Fruit fly (Drosophila melanogaster) whole organism, embryonic: ENCODE data around the gene CG13124.
A peak's percentile ranks its signal among the peaks of the same experiment; 100 is the strongest.

ENCODE experiments used
- Asciz ChIP-seq: fragments of 200-800 bp; sonication (Bioruptor generic); optimal IDR thresholded peaks from 2 replicates; lab custom pipeline; 2017; ENCODE audit warnings: missing biosample characterization, mild to moderate bottlenecking, missing genetic modification characterization, missing genetic modification reagents
- CG10267 ChIP-seq: fragments of 200-800 bp; sonication (Bioruptor generic); optimal IDR thresholded peaks from 2 replicates; lab custom pipeline; 2018; ENCODE audit warnings: missing biosample characterization, mild to moderate bottlenecking, missing genetic modification characterization, moderate library complexity
- CG10366 ChIP-seq: fragments of 200-800 bp; sonication (Bioruptor generic); IDR thresholded peaks from 2 replicates; pipeline ENCODE4 v1.3.6; 2022; ENCODE audit warnings: missing biosample characterization, missing genetic modification characterization
- CG10979 ChIP-seq: fragments of 200-800 bp; sonication (Bioruptor generic); optimal IDR thresholded peaks from 2 replicates; lab custom pipeline; 2018; ENCODE audit warnings: missing biosample characterization, mild to moderate bottlenecking, missing genetic modification characterization, moderate library complexity
- CG11560 ChIP-seq: fragments of 200-800 bp; sonication (Bioruptor generic); IDR thresholded peaks from 3 replicates; pipeline ENCODE4 v1.3.6; 2022; ENCODE audit warnings: missing biosample characterization, missing genetic modification characterization
- CG11723 ChIP-seq: fragments of 200-800 bp; sonication (Bioruptor generic); optimal IDR thresholded peaks from 2 replicates; lab custom pipeline; 2017; ENCODE audit warnings: missing biosample characterization, mild to moderate bottlenecking, missing genetic modification characterization
- CG12104 ChIP-seq: fragments of 200-800 bp; sonication (Bioruptor generic); optimal IDR thresholded peaks from 3 replicates; lab custom pipeline; 2016; ENCODE audit warnings: missing biosample characterization, missing genetic modification characterization
- CG12236 ChIP-seq: fragments of 200-800 bp; sonication (Bioruptor generic); optimal IDR thresholded peaks from 2 replicates; lab custom pipeline; 2016; ENCODE audit warnings: missing biosample characterization, missing genetic modification characterization
- CG12744 ChIP-seq: fragments of 200-800 bp; sonication (Bioruptor generic); optimal IDR thresholded peaks from 2 replicates; lab custom pipeline; 2016; ENCODE audit warnings: missing biosample characterization, missing genetic modification characterization
- CG13624 ChIP-seq: fragments of 200-800 bp; sonication (Bioruptor generic); optimal IDR thresholded peaks from 2 replicates; lab custom pipeline; 2016; ENCODE audit warnings: missing biosample characterization, missing genetic modification characterization
- CG16813 ChIP-seq: fragments of 200-800 bp; sonication (Bioruptor generic); IDR thresholded peaks from 3 replicates; pipeline ENCODE4 v1.3.6; 2022; ENCODE audit warnings: missing biosample characterization, missing genetic modification characterization; ENCODE audit not compliant: partially characterized antibody
- CG17361 ChIP-seq: fragments of 200-800 bp; sonication (Bioruptor generic); IDR thresholded peaks from 3 replicates; pipeline ENCODE4 v1.3.6; 2022; ENCODE audit warnings: missing biosample characterization, missing genetic modification characterization
- CG18619 ChIP-seq: fragments of 200-800 bp; sonication (Bioruptor generic); optimal IDR thresholded peaks from 3 replicates; lab custom pipeline; 2017; ENCODE audit warnings: missing biosample characterization, mild to moderate bottlenecking, missing genetic modification characterization
- CG18764 ChIP-seq: fragments of 200-800 bp; sonication (Bioruptor generic); optimal IDR thresholded peaks from 3 replicates; lab custom pipeline; 2016; ENCODE audit warnings: missing biosample characterization, missing genetic modification characterization
- CG32532 ChIP-seq: fragments of 200-800 bp; sonication (Bioruptor generic); IDR thresholded peaks from 2 replicates; pipeline ENCODE4 v1.3.6; 2022; ENCODE audit warnings: missing biosample characterization, missing genetic modification characterization
- CG3407 ChIP-seq: fragments of 200-800 bp; sonication (Bioruptor generic); optimal IDR thresholded peaks from 2 replicates; lab custom pipeline; 2018; ENCODE audit warnings: missing biosample characterization, mild to moderate bottlenecking, missing genetic modification characterization
- CG42726 ChIP-seq: fragments of 200-800 bp; sonication (Bioruptor generic); IDR thresholded peaks from 2 replicates; pipeline ENCODE4 v1.3.6; 2022; ENCODE audit warnings: missing biosample characterization, missing genetic modification characterization; ENCODE audit not compliant: partially characterized antibody
- CG4282 ChIP-seq: fragments of 200-800 bp; sonication (Bioruptor generic); optimal IDR thresholded peaks from 2 replicates; lab custom pipeline; 2016; ENCODE audit warnings: missing biosample characterization, missing genetic modification characterization
- CG4424 ChIP-seq: fragments of 200-800 bp; sonication (Bioruptor generic); optimal IDR thresholded peaks from 3 replicates; lab custom pipeline; 2016; ENCODE audit warnings: missing biosample characterization, missing genetic modification characterization
- CG6813 ChIP-seq: fragments of 200-800 bp; sonication (Bioruptor generic); optimal IDR thresholded peaks from 2 replicates; lab custom pipeline; 2017; ENCODE audit warnings: missing biosample characterization, missing genetic modification characterization, mild to moderate bottlenecking, moderate library complexity, missing genetic modification reagents
- CG9437 ChIP-seq: fragments of 200-800 bp; sonication (Bioruptor generic); optimal IDR thresholded peaks from 2 replicates; lab custom pipeline; 2018; ENCODE audit warnings: missing biosample characterization, mild to moderate bottlenecking, missing genetic modification characterization
- CkIIα-i1 ChIP-seq: fragments of 200-800 bp; sonication (Bioruptor generic); IDR thresholded peaks from 2 replicates; pipeline ENCODE4 v1.3.6; 2022; ENCODE audit warnings: missing biosample characterization, missing genetic modification characterization
- Dip2 ChIP-seq: fragments of 200-800 bp; sonication (Bioruptor generic); IDR thresholded peaks from 2 replicates; pipeline ENCODE4 v1.3.6; 2022; ENCODE audit warnings: missing biosample characterization, missing genetic modification characterization
- Fer1 ChIP-seq: fragments of 200-800 bp; sonication (Bioruptor generic); optimal IDR thresholded peaks from 2 replicates; lab custom pipeline; 2017; ENCODE audit warnings: missing biosample characterization, mild to moderate bottlenecking, missing genetic modification characterization
- H15 ChIP-seq: fragments of 200-800 bp; sonication (Bioruptor generic); IDR thresholded peaks from 3 replicates; pipeline ENCODE4 v1.3.6; 2022; ENCODE audit warnings: missing biosample characterization, missing genetic modification characterization
- MBD-R2 ChIP-seq: fragments of 200-800 bp; sonication (Bioruptor generic); IDR thresholded peaks from 2 replicates; pipeline ENCODE4 v1.3.6; 2022; ENCODE audit warnings: missing biosample characterization, missing genetic modification characterization
- NFAT ChIP-seq: fragments of 200-800 bp; sonication (Bioruptor generic); IDR thresholded peaks from 2 replicates; pipeline ENCODE4 v1.3.6; 2022; ENCODE audit warnings: missing biosample characterization, missing genetic modification characterization
- Neu2 ChIP-seq: fragments of 200-800 bp; sonication (Bioruptor generic); optimal IDR thresholded peaks from 3 replicates; lab custom pipeline; 2016; ENCODE audit warnings: missing biosample characterization, missing genetic modification characterization, borderline replicate concordance
- Opbp ChIP-seq: fragments of 200-800 bp; sonication (Bioruptor generic); IDR thresholded peaks from 3 replicates; pipeline ENCODE4 v1.3.6; 2022; ENCODE audit warnings: missing biosample characterization, missing genetic modification characterization; ENCODE audit not compliant: partially characterized antibody
- Scr ChIP-seq: fragments of 200-800 bp; sonication (Bioruptor generic); IDR thresholded peaks from 2 replicates; pipeline ENCODE4 v1.3.6; 2022; ENCODE audit warnings: missing biosample characterization, missing genetic modification characterization; ENCODE audit not compliant: partially characterized antibody
- Sin3A ChIP-seq: fragments of >200 bp; optimal IDR thresholded peaks from 2 replicates; lab custom pipeline; 2018
- Sox102F ChIP-seq: fragments of 200-800 bp; sonication (Bioruptor generic); optimal IDR thresholded peaks from 2 replicates; lab custom pipeline; 2018; ENCODE audit warnings: missing biosample characterization, mild to moderate bottlenecking, missing genetic modification characterization, moderate library complexity
- Ssrp ChIP-seq: fragments of 200-800 bp; sonication (Bioruptor generic); optimal IDR thresholded peaks from 2 replicates; lab custom pipeline; 2018; ENCODE audit warnings: missing biosample characterization, mild to moderate bottlenecking, missing genetic modification characterization, moderate library complexity
- Tbp ChIP-seq: fragments of >200 bp; optimal IDR thresholded peaks from 2 replicates; lab custom pipeline; 2018; ENCODE audit warnings: missing biosample characterization, missing genetic modification characterization
- aop ChIP-seq: fragments of 200-800 bp; sonication (Bioruptor generic); IDR thresholded peaks from 2 replicates; pipeline ENCODE4 v1.3.6; 2022; ENCODE audit warnings: missing biosample characterization, missing genetic modification characterization
- bcd ChIP-seq: fragments of 200-800 bp; sonication (Bioruptor generic); optimal IDR thresholded peaks from 2 replicates; lab custom pipeline; 2017; ENCODE audit warnings: missing biosample characterization, mild to moderate bottlenecking, missing genetic modification characterization
- cad ChIP-seq: fragments of >200 bp; optimal IDR thresholded peaks from 2 replicates; lab custom pipeline; 2017; ENCODE audit warnings: missing biosample characterization, missing genetic modification characterization
- cas ChIP-seq: fragments of 200-800 bp; sonication (Bioruptor generic); IDR thresholded peaks from 2 replicates; pipeline ENCODE4 v1.3.6; 2022; ENCODE audit warnings: missing biosample characterization, missing genetic modification characterization
- dm ChIP-seq: fragments of 200-800 bp; sonication (Bioruptor generic); optimal IDR thresholded peaks from 3 replicates; lab custom pipeline; 2016; ENCODE audit warnings: missing biosample characterization, missing genetic modification characterization
- dmrt11E ChIP-seq: fragments of 200-800 bp; sonication (Bioruptor generic); optimal IDR thresholded peaks from 3 replicates; lab custom pipeline; 2018; ENCODE audit warnings: missing biosample characterization, mild to moderate bottlenecking, missing genetic modification characterization, moderate library complexity
- fd102C ChIP-seq: fragments of 200-800 bp; sonication (Bioruptor generic); optimal IDR thresholded peaks from 2 replicates; lab custom pipeline; 2018; ENCODE audit warnings: missing biosample characterization, mild to moderate bottlenecking, missing genetic modification characterization, moderate library complexity
- fd96Cb ChIP-seq: fragments of 200-800 bp; sonication (Bioruptor generic); optimal IDR thresholded peaks from 2 replicates; lab custom pipeline; 2018; ENCODE audit warnings: missing biosample characterization, mild to moderate bottlenecking, missing genetic modification characterization, moderate library complexity
- gce ChIP-seq: fragments of 200-800 bp; sonication (Bioruptor generic); IDR thresholded peaks from 3 replicates; pipeline ENCODE4 v1.3.6; 2022; ENCODE audit warnings: missing biosample characterization, missing genetic modification characterization
- h ChIP-seq: fragments of >200 bp; optimal IDR thresholded peaks from 2 replicates; lab custom pipeline; 2017
- jing ChIP-seq: fragments of 200-800 bp; sonication (Bioruptor generic); optimal IDR thresholded peaks from 2 replicates; lab custom pipeline; 2018; ENCODE audit warnings: missing biosample characterization, mild to moderate bottlenecking, missing genetic modification characterization
- lola ChIP-seq, 3 experiments: fragments of >200 bp in 2 of 3; fragments of 200-800 bp in 1 of 3; sonication (Bioruptor generic) in 1 of 3; optimal IDR thresholded peaks; 2 replicates each; lab custom pipeline; 2017 to 2019; ENCODE audit warnings: missing biosample characterization in 3 of 3, missing genetic modification characterization in 3 of 3, mild to moderate bottlenecking in 1 of 3, moderate library complexity in 1 of 3
- lov ChIP-seq, 2 experiments: fragments of 200-800 bp in 1 of 2; fragments of >200 bp in 1 of 2; sonication (Bioruptor generic) in 1 of 2; IDR thresholded peaks in 1 of 2; optimal IDR thresholded peaks in 1 of 2; 2 replicates in 1 of 2; 3 replicates in 1 of 2; pipeline versions ENCODE4 v1.3.6 to Lab custom; 2017 to 2022; ENCODE audit warnings: missing biosample characterization in 1 of 2, missing genetic modification characterization in 1 of 2
- org-1 ChIP-seq: fragments of 200-800 bp; sonication (Bioruptor generic); optimal IDR thresholded peaks from 2 replicates; lab custom pipeline; 2017; ENCODE audit warnings: missing biosample characterization, missing genetic modification characterization
- rib ChIP-seq: fragments of 200-800 bp; sonication (Bioruptor generic); IDR thresholded peaks from 2 replicates; pipeline ENCODE4 v1.3.6; 2022; ENCODE audit warnings: missing biosample characterization, missing genetic modification characterization
- row ChIP-seq: fragments of 200-800 bp; sonication (Bioruptor generic); IDR thresholded peaks from 3 replicates; pipeline ENCODE4 v1.3.6; 2022; ENCODE audit warnings: missing biosample characterization, missing genetic modification characterization
- seq ChIP-seq: fragments of 200-800 bp; sonication (Bioruptor generic); IDR thresholded peaks from 2 replicates; pipeline ENCODE4 v1.3.6; 2022; ENCODE audit warnings: missing biosample characterization, missing genetic modification characterization
- stc ChIP-seq: fragments of 200-800 bp; sonication (Bioruptor generic); IDR thresholded peaks from 2 replicates; pipeline ENCODE4 v1.3.6; 2022; ENCODE audit warnings: missing biosample characterization, missing genetic modification characterization

The CG13124 gene

DNA sequence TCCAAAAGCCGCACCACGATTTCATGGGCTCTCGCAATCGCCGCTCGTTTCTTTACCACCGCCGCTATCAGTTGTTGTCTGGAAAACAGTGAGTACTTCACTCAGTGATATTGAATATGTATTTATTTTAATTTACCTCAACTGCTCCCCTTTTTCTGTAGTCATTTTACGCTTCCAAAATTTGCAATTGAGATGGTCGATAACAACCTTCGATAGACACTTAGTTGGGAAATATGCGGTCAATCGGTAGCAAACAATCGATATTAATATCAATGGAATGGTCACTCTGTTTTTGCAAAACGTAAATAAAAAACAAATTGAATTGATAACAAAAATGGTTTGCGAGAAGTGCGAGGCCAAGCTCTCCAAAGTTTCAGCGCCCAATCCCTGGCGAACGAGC, 17.9 kb downstream of the CG13124 start, which contains the start of the genes CG34183 and CG4537 (continued):
- TF ChIP-seq lola (GFP tag; optimal IDR thresholded peaks at IDR 0.05; lab: Kevin White, UChicago), result no peak
- no peak for TF ChIP-seq bcd
- no peak for TF ChIP-seq Neu2 (GFP tag; lab: Kevin White, UChicago)
- no peak for TF ChIP-seq Tbp (GFP tag; lab: Kevin White, UChicago)
- TF ChIP-seq CG18764 (GFP tag; lab: Kevin White, UChicago), result no peak
- no peak for TF ChIP-seq CG10979 (tag; lab: Kevin White, UChicago)
- no peak for TF ChIP-seq stc (GFP tag; lab: Robert Waterston, UW)
- TF ChIP-seq H15 (GFP tag; lab: Robert Waterston, UW), result no peak
- TF ChIP-seq CG10366 (GFP tag; lab: Robert Waterston, UW), result no peak
- TF ChIP-seq cas (GFP tag; lab: Robert Waterston, UW), result no peak
- no peak for TF ChIP-seq CG6813
- TF ChIP-seq row (GFP tag; lab: Robert Waterston, UW), result no peak
- no peak for TF ChIP-seq Fer1 (GFP tag; lab: Kevin White, UChicago)
- TF ChIP-seq CG11723 (GFP tag; lab: Kevin White, UChicago), result no peak
- peak; percentile 25 for TF ChIP-seq CG10267
- peak; percentile 94 for TF ChIP-seq MBD-R2 (GFP tag; lab: Robert Waterston, UW)
- TF ChIP-seq CG16813 (GFP tag; lab: Robert Waterston, UW), result peak; percentile 89
- no peak for TF ChIP-seq jing (GFP tag; lab: Kevin White, UChicago)
- TF ChIP-seq org-1 (GFP tag; lab: Kevin White, UChicago), result no peak
- TF ChIP-seq CG4424 (GFP tag; lab: Kevin White, UChicago), result no peak
- no peak for TF ChIP-seq Sox102F (GFP tag; lab: Kevin White, UChicago)
- no peak for TF ChIP-seq h
- no peak for TF ChIP-seq Dip2
- TF ChIP-seq CG9437 (GFP tag; lab: Kevin White, UChicago), result no peak
- TF ChIP-seq cad (GFP tag; lab: Kevin White, UChicago), result no peak
- TF ChIP-seq CG32532, result no peak
- no peak for TF ChIP-seq CG17361 (GFP tag; lab: Robert Waterston, UW)
- TF ChIP-seq dmrt11E, result no peak
- no peak for TF ChIP-seq lov (optimal IDR thresholded peaks at IDR 0.05; lab: Kevin White, UChicago)
- no peak for TF ChIP-seq lov (GFP tag; IDR thresholded peaks at IDR 0.05; lab: Robert Waterston, UW)
- TF ChIP-seq CG3407, result no peak
- TF ChIP-seq gce (GFP tag; lab: Robert Waterston, UW), result no peak
- no peak for TF ChIP-seq NFAT (GFP tag; lab: Robert Waterston, UW)
- no peak for TF ChIP-seq Ssrp (tag; lab: Kevin White, UChicago)
- TF ChIP-seq CG12744, result no peak
- peak; percentile 48 for TF ChIP-seq Sin3A (lab: Kevin White, UChicago)
- no peak for TF ChIP-seq Asciz (GFP tag; lab: Kevin White, UChicago)
- TF ChIP-seq dm, result no peak
- TF ChIP-seq seq, result no peak
- TF ChIP-seq aop (GFP tag; lab: Robert Waterston, UW), result no peak
- TF ChIP-seq CG11560 (tag; lab: Robert Waterston, UW), result no peak
- TF ChIP-seq Opbp (GFP tag; lab: Robert Waterston, UW), result peak; percentile 91
- no peak for TF ChIP-seq CkIIα-i1 (GFP tag; lab: Robert Waterston, UW)
- TF ChIP-seq CG12104, result no peak
- no peak for TF ChIP-seq CG4282 (GFP tag; lab: Kevin White, UChicago)
- TF ChIP-seq CG12236 (GFP tag; lab: Kevin White, UChicago), result no peak
- TF ChIP-seq CG42726 (GFP tag; lab: Robert Waterston, UW), result peak; percentile 93
- TF ChIP-seq fd102C (GFP tag; lab: Kevin White, UChicago), result no peak
- TF ChIP-seq fd96Cb, result no peak
- 0 out of 2 replicates have a peak, but pooled peaks have one; percentile 31 for TF ChIP-seq rib (GFP tag; lab: Robert Waterston, UW)
- peak; percentile 40 for TF ChIP-seq CG13624 (GFP tag; lab: Kevin White, UChicago)
- TF ChIP-seq Scr, result peak; percentile 90
- no peak for TF ChIP-seq CG18619
